Worm (Caenorhabditis elegans) whole organism, L4 larva: ENCODE measurements around the gene H10D18.5.
A peak's percentile ranks its signal among the peaks of the same experiment; 100 is the strongest.

Experiments used
- F44E2.7 ChIP-seq: fragments of 200-800 bp; sonication (Bioruptor generic); IDR thresholded peaks from 2 replicates; pipeline ENCODE4 v2.1.2; 2022; ENCODE audit warnings: missing genetic modification characterization, missing compliant biosample characterization
- R02D3.7 ChIP-seq: fragments of 150-350 bp; sonication (generic microtip); optimal IDR thresholded peaks from 3 replicates; lab custom pipeline; 2014; ENCODE audit warnings: missing biosample characterization, missing genetic modification characterization
- T20F7.1 ChIP-seq: fragments of 200-800 bp; sonication (Bioruptor generic); optimal IDR thresholded peaks from 2 replicates; lab custom pipeline; 2018; ENCODE audit warnings: mild to moderate bottlenecking, missing genetic modification characterization, missing compliant biosample characterization
- Y105C5A.15 ChIP-seq: fragments of 200-800 bp; sonication (Bioruptor generic); IDR thresholded peaks from 2 replicates; pipeline ENCODE4 v1.3.6; 2022; ENCODE audit warnings: missing genetic modification characterization, missing compliant biosample characterization
- Y5F2A.4 ChIP-seq: fragments of 200-800 bp; sonication (Bioruptor generic); optimal IDR thresholded peaks from 2 replicates; lab custom pipeline; 2018; ENCODE audit warnings: mild to moderate bottlenecking, missing genetic modification characterization, missing compliant biosample characterization
- aha-1 ChIP-seq: fragments of 150-350 bp; peaks from one replicate; lab custom pipeline; 2014; ENCODE audit warnings: missing biosample characterization, missing genetic modification characterization
- arid-1 ChIP-seq: fragments of 200-800 bp; sonication (Bioruptor generic); conservative IDR thresholded peaks from 2 replicates; pipeline ENCODE4 v1.3.6; 2022; ENCODE audit warnings: missing genetic modification reagents, missing genetic modification characterization, missing compliant biosample characterization
- attf-4 ChIP-seq: sonication (generic microtip); optimal IDR thresholded peaks from 3 replicates; lab custom pipeline; 2017; ENCODE audit warnings: missing biosample characterization, missing genetic modification characterization
- ceh-32 ChIP-seq: sonication (generic microtip); optimal IDR thresholded peaks from 2 replicates; lab custom pipeline; 2016; ENCODE audit warnings: mild to moderate bottlenecking, missing genetic modification characterization, missing compliant biosample characterization; ENCODE audit not compliant: poor library complexity
- cey-2 ChIP-seq: sonication (generic microtip); optimal IDR thresholded peaks from 3 replicates; lab custom pipeline; 2017; ENCODE audit warnings: missing genetic modification characterization, mild to moderate bottlenecking, missing compliant biosample characterization, antibody characterized with exemption, borderline replicate concordance; ENCODE audit not compliant: insufficient read depth
- daf-8 ChIP-seq: fragments of 200-800 bp; sonication (Bioruptor generic); IDR thresholded peaks from 2 replicates; pipeline ENCODE4 v1.3.6; 2022; ENCODE audit warnings: missing genetic modification characterization, missing compliant biosample characterization
- dmd-8 ChIP-seq: fragments of 200-800 bp; sonication (Bioruptor generic); IDR thresholded peaks from 2 replicates; pipeline ENCODE4 v1.3.6; 2022; ENCODE audit warnings: missing genetic modification characterization, missing compliant biosample characterization
- fkh-10 ChIP-seq: fragments of 150-350 bp; optimal IDR thresholded peaks from 2 replicates; lab custom pipeline; 2014; ENCODE audit warnings: missing biosample characterization, missing genetic modification reagents, missing genetic modification characterization
- gei-8 ChIP-seq: fragments of 200-800 bp; sonication (Bioruptor generic); optimal IDR thresholded peaks from 2 replicates; lab custom pipeline; 2018; ENCODE audit warnings: mild to moderate bottlenecking, missing genetic modification characterization, missing compliant biosample characterization
- hlh-11 ChIP-seq: fragments of 200-800 bp; sonication (Bioruptor generic); optimal IDR thresholded peaks from 2 replicates; lab custom pipeline; 2018; ENCODE audit warnings: mild to moderate bottlenecking, missing genetic modification characterization, missing compliant biosample characterization
- lim-7 ChIP-seq: fragments of 200-800 bp; sonication (Bioruptor generic); IDR thresholded peaks from 2 replicates; pipeline ENCODE4 v1.3.6; 2022; ENCODE audit warnings: missing genetic modification characterization, missing compliant biosample characterization
- lin-1 ChIP-seq: fragments of 200-800 bp; sonication (Bioruptor generic); IDR thresholded peaks from 2 replicates; pipeline ENCODE4 v1.3.6; 2022; ENCODE audit warnings: missing genetic modification reagents, missing genetic modification characterization, missing compliant biosample characterization
- lin-13 ChIP-seq: fragments of 150-350 bp; optimal IDR thresholded peaks from 2 replicates; lab custom pipeline; 2014; ENCODE audit warnings: missing biosample characterization, missing genetic modification reagents, missing genetic modification characterization
- lin-29 ChIP-seq: fragments of 200-800 bp; sonication (Bioruptor generic); IDR thresholded peaks from 2 replicates; pipeline ENCODE4 v1.3.6; 2022; ENCODE audit warnings: missing genetic modification reagents, missing genetic modification characterization, missing compliant biosample characterization
- lin-39 ChIP-seq: fragments of 150-350 bp; optimal IDR thresholded peaks from 2 replicates; lab custom pipeline; 2014; ENCODE audit warnings: missing biosample characterization, missing genetic modification reagents, missing genetic modification characterization
- lir-3 ChIP-seq: sonication (generic microtip); optimal IDR thresholded peaks from 2 replicates; lab custom pipeline; 2016; ENCODE audit warnings: mild to moderate bottlenecking, missing genetic modification characterization, missing compliant biosample characterization
- lsy-2 ChIP-seq, 2 experiments: fragments of 150-350 bp in 1 of 2; sonication (generic microtip) in 1 of 2; optimal IDR thresholded peaks; 2 replicates each; lab custom pipeline; 2014 to 2017; ENCODE audit warnings: missing biosample characterization in 2 of 2, missing genetic modification characterization in 2 of 2
- nhr-11 ChIP-seq: fragments of 150-350 bp; optimal IDR thresholded peaks from 2 replicates; lab custom pipeline; 2014; ENCODE audit warnings: missing biosample characterization, missing genetic modification characterization
- nhr-111 ChIP-seq: fragments of 200-800 bp; sonication (Bioruptor generic); optimal IDR thresholded peaks from 2 replicates; lab custom pipeline; 2018; ENCODE audit warnings: mild to moderate bottlenecking, missing genetic modification characterization, missing compliant biosample characterization
- nhr-28 ChIP-seq: fragments of 150-350 bp; optimal IDR thresholded peaks from 2 replicates; lab custom pipeline; 2014; ENCODE audit warnings: missing biosample characterization, missing genetic modification characterization
- nhr-41 ChIP-seq: fragments of 200-800 bp; sonication (Bioruptor generic); IDR thresholded peaks from 2 replicates; pipeline ENCODE4 v1.3.6; 2022; ENCODE audit warnings: missing genetic modification reagents, missing genetic modification characterization, missing compliant biosample characterization
- nhr-6 ChIP-seq: fragments of 150-350 bp; optimal IDR thresholded peaks from 2 replicates; lab custom pipeline; 2014; ENCODE audit warnings: missing biosample characterization, missing genetic modification characterization
- pha-4 ChIP-seq, 2 experiments: fragments of 150-350 bp in 1 of 2; fragments of 200-800 bp in 1 of 2; sonication (Bioruptor generic) in 1 of 2; IDR thresholded peaks in 1 of 2; optimal IDR thresholded peaks in 1 of 2; 2 replicates each; pipeline versions ENCODE4 v1.3.6 to Lab custom; 2014 to 2022; ENCODE audit warnings: missing genetic modification characterization in 2 of 2, missing genetic modification reagents in 2 of 2, missing biosample characterization in 1 of 2, missing compliant biosample characterization in 1 of 2
- php-3 ChIP-seq: fragments of 200-800 bp; sonication (Bioruptor generic); IDR thresholded peaks from 2 replicates; pipeline ENCODE4 v1.3.6; 2022; ENCODE audit warnings: missing genetic modification reagents, missing genetic modification characterization, missing compliant biosample characterization
- pqm-1 ChIP-seq: sonication (generic microtip); optimal IDR thresholded peaks from 2 replicates; lab custom pipeline; 2017; ENCODE audit warnings: missing biosample characterization, missing genetic modification characterization
- rbr-2 ChIP-seq: sonication (generic microtip); optimal IDR thresholded peaks from 2 replicates; lab custom pipeline; 2016; ENCODE audit warnings: missing genotype, missing genetic modification characterization, missing compliant biosample characterization
- sdz-12 ChIP-seq: fragments of 200-800 bp; sonication (Bioruptor generic); optimal IDR thresholded peaks from 2 replicates; lab custom pipeline; 2018; ENCODE audit warnings: mild to moderate bottlenecking, missing genetic modification characterization, missing compliant biosample characterization
- set-16 ChIP-seq: fragments of 200-800 bp; sonication (Bioruptor generic); IDR thresholded peaks from 2 replicates; pipeline ENCODE4 v1.3.6; 2022; ENCODE audit warnings: missing genetic modification reagents, missing genetic modification characterization, missing compliant biosample characterization
- spr-1 ChIP-seq: sonication (generic microtip); optimal IDR thresholded peaks from 2 replicates; lab custom pipeline; 2016; ENCODE audit warnings: mild to moderate bottlenecking, missing genetic modification characterization, missing compliant biosample characterization
- tag-97 ChIP-seq: fragments of 200-800 bp; sonication (Bioruptor generic); IDR thresholded peaks from 2 replicates; pipeline ENCODE4 v1.3.6; 2022; ENCODE audit warnings: missing genetic modification characterization, missing compliant biosample characterization
- tra-1 ChIP-seq: fragments of 200-800 bp; sonication (Bioruptor generic); IDR thresholded peaks from 2 replicates; pipeline ENCODE4 v1.3.6; 2022; ENCODE audit warnings: missing genetic modification reagents, missing genetic modification characterization, missing compliant biosample characterization
- unc-130 ChIP-seq: sonication (generic microtip); optimal IDR thresholded peaks from 2 replicates; lab custom pipeline; 2016; ENCODE audit warnings: missing genetic modification reagents, missing genetic modification characterization, missing compliant biosample characterization
- unc-62 ChIP-seq, 3 experiments: fragments of 150-350 bp in 1 of 3; sonication (generic microtip); optimal IDR thresholded peaks in 2 of 3; peaks in 1 of 3; 1 replicate in 1 of 3; 2 replicates in 2 of 3; lab custom pipeline; 2014 to 2017; ENCODE audit warnings: missing biosample characterization in 3 of 3, missing genetic modification characterization in 3 of 3, missing genetic modification reagents in 3 of 3, missing genotype in 1 of 3
- zfp-3 ChIP-seq: fragments of 200-800 bp; sonication (Bioruptor generic); conservative IDR thresholded peaks from 2 replicates; pipeline ENCODE4 v1.3.6; 2022; ENCODE audit warnings: missing genetic modification reagents, missing genetic modification characterization, missing compliant biosample characterization
- zip-11 ChIP-seq: fragments of 200-800 bp; sonication (Bioruptor generic); IDR thresholded peaks from 2 replicates; pipeline ENCODE4 v1.3.6; 2022; ENCODE audit warnings: missing genetic modification characterization, missing compliant biosample characterization
- zip-2 ChIP-seq: fragments of 150-350 bp; optimal IDR thresholded peaks from 2 replicates; lab custom pipeline; 2014; ENCODE audit warnings: missing biosample characterization, missing genetic modification characterization
- ztf-7 ChIP-seq: fragments of 150-350 bp; optimal IDR thresholded peaks from 2 replicates; lab custom pipeline; 2014; ENCODE audit warnings: missing biosample characterization, missing genetic modification characterization

Gene H10D18.5

DNA sequence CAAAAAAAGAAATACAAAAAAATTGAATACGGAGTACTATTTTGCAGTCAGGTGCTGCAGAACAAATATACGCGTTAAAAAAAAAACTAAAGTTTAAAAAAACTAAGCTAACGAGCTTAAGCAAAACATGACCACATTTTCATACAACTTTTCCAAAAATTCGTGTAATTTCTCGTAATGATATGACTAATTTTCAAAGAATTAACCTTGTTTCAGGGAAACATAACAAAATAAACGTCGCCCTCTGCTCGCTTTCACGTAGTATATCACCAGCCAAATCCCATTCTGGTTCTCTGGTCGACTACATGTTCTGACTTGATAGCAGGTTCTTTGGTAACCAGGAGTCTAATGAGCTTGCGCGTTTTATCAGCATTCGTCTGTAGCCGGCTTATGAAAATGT lies 38.8 kb upstream of the H10D18.5 start:
- peak; percentile 59 for TF ChIP-seq aha-1 (tag; lab: Kevin White, UChicago)
- peak; percentile 87 for TF ChIP-seq nhr-11 (tag; lab: Kevin White, UChicago)
- no peak for TF ChIP-seq T20F7.1 (GFP tag; lab: Kevin White, UChicago)
- TF ChIP-seq lsy-2 (tag; optimal IDR thresholded peaks at IDR 0.05; lab: Kevin White, UChicago), result peak in 1 of 2 experiments; percentile 1
- TF ChIP-seq nhr-28, result no peak

DNA sequence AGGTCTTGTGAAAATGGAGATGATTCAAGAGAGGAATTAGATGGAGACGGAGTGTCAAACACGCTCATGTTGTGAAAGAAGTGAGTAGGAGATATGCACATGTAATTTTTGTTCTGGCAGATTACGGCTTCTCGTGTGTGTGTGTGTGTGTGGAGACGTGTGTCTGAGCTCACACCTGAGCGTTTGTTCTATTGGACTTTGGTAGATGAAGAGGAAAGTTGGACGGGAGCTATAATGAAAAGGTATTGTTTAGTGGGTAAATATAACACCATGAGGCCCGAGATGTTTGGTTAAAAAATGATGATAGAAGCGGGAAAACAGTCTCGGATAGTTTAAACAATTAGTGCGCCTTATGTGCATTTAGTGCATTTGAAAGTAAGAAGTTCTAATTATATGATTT lies 37.4 kb upstream of the H10D18.5 start, which contains the start of gene nhr-157:
Gene nhr-157, minus strand, starts transcription at position 101 of the 400 bp plus-strand sequence.
- TF ChIP-seq F44E2.7 (GFP tag; lab: Robert Waterston, UW), result no peak
- TF ChIP-seq lin-29, result no peak
- no peak for TF ChIP-seq spr-1 (tag; lab: Kevin White, UChicago)
- no peak for TF ChIP-seq unc-130 (GFP tag; lab: Kevin White, UChicago)
- TF ChIP-seq lin-1 (GFP tag; lab: Robert Waterston, UW), result no peak
- no peak for TF ChIP-seq tag-97 (GFP tag; lab: Robert Waterston, UW)
- TF ChIP-seq attf-4 (tag; lab: Kevin White, UChicago), result no peak
- no peak for TF ChIP-seq lin-13 (GFP tag; lab: Kevin White, UChicago)
- no peak for TF ChIP-seq arid-1 (GFP tag; lab: Robert Waterston, UW)
- no peak for TF ChIP-seq ztf-7
- no peak for TF ChIP-seq nhr-6 (tag; lab: Kevin White, UChicago)
- TF ChIP-seq zfp-3 (GFP tag; lab: Robert Waterston, UW), result no peak
- TF ChIP-seq Y105C5A.15 (GFP tag; lab: Robert Waterston, UW), result no peak
- no peak for TF ChIP-seq pha-4 (GFP tag; IDR thresholded peaks at IDR 0.05; lab: Robert Waterston, UW)
- no peak for TF ChIP-seq pha-4 (tag; optimal IDR thresholded peaks at IDR 0.05; lab: Kevin White, UChicago)
- TF ChIP-seq gei-8, result no peak
- TF ChIP-seq lin-39, result no peak
- no peak for TF ChIP-seq dmd-8
- no peak for TF ChIP-seq zip-2 (tag; lab: Kevin White, UChicago)

- no peak for TF ChIP-seq php-3 (GFP tag; lab: Robert Waterston, UW)
- no peak for TF ChIP-seq daf-8 (GFP tag; lab: Robert Waterston, UW)
- no peak for TF ChIP-seq lin-13 (GFP tag; lab: Kevin White, UChicago)
- TF ChIP-seq ceh-32 (tag; lab: Kevin White, UChicago), result no peak
- TF ChIP-seq pqm-1 (tag; lab: Kevin White, UChicago), result no peak
- TF ChIP-seq hlh-11 (tag; lab: Kevin White, UChicago), result no peak
- TF ChIP-seq cey-2, result no peak
- TF ChIP-seq zip-11, result no peak
- no peak for TF ChIP-seq sdz-12
- TF ChIP-seq lir-3 (tag; lab: Kevin White, UChicago), result no peak
- TF ChIP-seq set-16 (GFP tag; lab: Robert Waterston, UW), result no peak
- TF ChIP-seq lim-7, result no peak
- no peak for TF ChIP-seq unc-62 (GFP tag; optimal IDR thresholded peaks at IDR 0.05 in 1 of 2; lab: Kevin White, UChicago)
- TF ChIP-seq unc-62 (tag; optimal IDR thresholded peaks at IDR 0.05; lab: Kevin White, UChicago), result no peak
Measured at ce11 chrV:3865273-3865672, 33.8 kb upstream of the H10D18.5 start.

DNA sequence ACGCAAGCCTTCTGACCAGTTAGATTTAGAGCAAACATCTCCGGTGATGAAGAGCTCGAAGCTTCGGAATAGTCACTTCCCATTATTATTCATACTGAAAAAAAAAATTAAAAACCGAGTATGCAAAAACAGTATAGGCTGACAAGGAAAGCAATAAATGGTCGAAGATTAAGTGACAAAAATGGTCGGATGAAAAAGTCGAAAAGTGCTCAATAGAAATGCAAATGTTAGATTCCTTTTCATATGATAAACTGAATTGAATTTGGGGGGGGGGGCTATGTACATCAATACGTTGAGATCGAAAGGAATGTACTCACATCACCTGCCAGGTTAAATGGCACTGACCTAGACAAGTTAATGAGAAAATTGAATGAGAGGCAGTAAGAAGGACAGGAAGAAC lies 31.3 kb upstream of the H10D18.5 start, which contains the start of gene nhr-187:
Gene nhr-187, minus strand, starts transcription at position 101 of the 400 bp plus-strand sequence.
- TF ChIP-seq rbr-2 (tag; lab: Kevin White, UChicago) (no peak), fkh-10 (GFP tag; lab: Kevin White, UChicago) (no peak), R02D3.7 (tag; lab: Kevin White, UChicago) (no peak), nhr-41 (GFP tag; lab: Robert Waterston, UW) (no peak), tra-1 (GFP tag; lab: Robert Waterston, UW) (no peak), unc-62 (GFP tag; optimal IDR thresholded peaks at IDR 0.05 in 1 of 2; lab: Kevin White, UChicago) (peak in 1 of 2 experiments; percentile 25), unc-62 (tag; optimal IDR thresholded peaks at IDR 0.05; lab: Kevin White, UChicago) (no peak), Y5F2A.4 (no peak), nhr-111 (GFP tag; lab: Kevin White, UChicago) (no peak)
